Worm (Caenorhabditis elegans) whole organism, midembryonic: ENCODE results near the gene F36H5.12.

Experiments used
- T22C8.4 ChIP-seq: fragments of 200-800 bp; sonication (Bioruptor generic); IDR thresholded peaks from 2 replicates; pipeline ENCODE4 v1.3.6; 2022; ENCODE audit warnings: missing genetic modification characterization, missing compliant biosample characterization
- cog-1 ChIP-seq: sonication (generic microtip); optimal IDR thresholded peaks from 2 replicates; lab custom pipeline; 2016; ENCODE audit warnings: missing genetic modification characterization, missing compliant biosample characterization
- flt-1 ChIP-seq: fragments of 200-800 bp; sonication (Bioruptor generic); IDR thresholded peaks from 2 replicates; pipeline ENCODE4 v1.3.6; 2022; ENCODE audit warnings: missing genetic modification characterization, missing compliant biosample characterization
- klf-2 ChIP-seq: fragments of 200-800 bp; sonication (Bioruptor generic); conservative IDR thresholded peaks from 2 replicates; pipeline ENCODE4 v1.3.6; 2022; ENCODE audit warnings: missing genetic modification reagents, missing genetic modification characterization, missing compliant biosample characterization
- med-1 ChIP-seq: sonication (generic microtip); optimal IDR thresholded peaks from 2 replicates; lab custom pipeline; 2017; ENCODE audit warnings: missing genetic modification characterization, mild to moderate bottlenecking, missing compliant biosample characterization, antibody characterized with exemption, missing genetic modification reagents; ENCODE audit not compliant: insufficient read depth
- ref-1 ChIP-seq: fragments of 200-800 bp; sonication (Bioruptor generic); conservative IDR thresholded peaks from 2 replicates; pipeline ENCODE4 v1.3.6; 2022; ENCODE audit warnings: missing genetic modification reagents, missing genetic modification characterization, missing compliant biosample characterization
- tab-1 ChIP-seq: fragments of 200-800 bp; sonication (Bioruptor generic); IDR thresholded peaks from 2 replicates; pipeline ENCODE4 v1.3.6; 2022; ENCODE audit warnings: missing genetic modification characterization, missing compliant biosample characterization
- ztf-23 ChIP-seq: fragments of 200-800 bp; sonication (Bioruptor generic); IDR thresholded peaks from 2 replicates; pipeline ENCODE4 v1.3.6; 2022; ENCODE audit warnings: missing genetic modification reagents, missing genetic modification characterization, missing compliant biosample characterization
- ztf-29 ChIP-seq: fragments of 200-800 bp; sonication (Bioruptor generic); IDR thresholded peaks from 2 replicates; pipeline ENCODE4 v1.3.6; 2022; ENCODE audit warnings: missing genetic modification reagents, missing genetic modification characterization, missing compliant biosample characterization

ce11 chrII:1730103-1730502 is 12.5 kb upstream of the F36H5.12 start, which contains the start of gene ceh-81:
- TF ChIP-seq klf-2 (GFP tag; lab: Robert Waterston, UW) (no peak), ztf-23 (no peak), med-1 (no peak), ztf-29 (no peak), ref-1 (GFP tag; lab: Robert Waterston, UW) (no peak), flt-1 (no peak), cog-1 (no peak), T22C8.4 (GFP tag; lab: Robert Waterston, UW) (no peak), tab-1 (GFP tag; lab: Robert Waterston, UW) (no peak)
